Fruit fly (Drosophila melanogaster) whole organism, prepupa: ENCODE data around the gene CG5104.

ENCODE experiments used
- CG10631 ChIP-seq: fragments of 200-800 bp; sonication (Bioruptor generic); optimal IDR thresholded peaks from 2 replicates; lab custom pipeline; 2016; ENCODE audit warnings: missing biosample characterization, missing genetic modification characterization
- CG10669 ChIP-seq: fragments of 200-800 bp; sonication (Bioruptor generic); optimal IDR thresholded peaks from 3 replicates; lab custom pipeline; 2018; ENCODE audit warnings: missing biosample characterization, mild to moderate bottlenecking, missing genetic modification characterization, moderate library complexity
- CG11294 ChIP-seq: fragments of 200-800 bp; sonication (Bioruptor generic); IDR thresholded peaks from 2 replicates; pipeline ENCODE4 v1.3.6; 2022; ENCODE audit warnings: missing biosample characterization, missing genetic modification characterization
- CG11762 ChIP-seq: fragments of 200-800 bp; sonication (Bioruptor generic); optimal IDR thresholded peaks from 3 replicates; lab custom pipeline; 2016; ENCODE audit warnings: missing biosample characterization, missing genetic modification characterization; ENCODE audit not compliant: insufficient read depth
- CG11902 ChIP-seq: fragments of 200-800 bp; sonication (Bioruptor generic); optimal IDR thresholded peaks from 3 replicates; lab custom pipeline; 2016; ENCODE audit warnings: missing biosample characterization, missing genetic modification characterization
- CG15336 ChIP-seq: fragments of 200-800 bp; sonication (Bioruptor generic); IDR thresholded peaks from 2 replicates; pipeline ENCODE4 v1.3.6; 2022; ENCODE audit warnings: missing biosample characterization, missing genetic modification characterization
- CG16779 ChIP-seq: fragments of 200-800 bp; sonication (Bioruptor generic); optimal IDR thresholded peaks from 3 replicates; lab custom pipeline; 2017; ENCODE audit warnings: missing biosample characterization, mild to moderate bottlenecking, missing genetic modification characterization
- CG3032 ChIP-seq: fragments of 200-800 bp; optimal IDR thresholded peaks from 2 replicates; lab custom pipeline; 2019; ENCODE audit warnings: missing biosample characterization, mild to moderate bottlenecking, missing genetic modification characterization, moderate library complexity
- CG31627 ChIP-seq: fragments of 200-800 bp; sonication (Bioruptor generic); optimal IDR thresholded peaks from 3 replicates; lab custom pipeline; 2016; ENCODE audit warnings: missing biosample characterization, missing genetic modification characterization
- CG32006 ChIP-seq: fragments of 200-800 bp; sonication (Bioruptor generic); optimal IDR thresholded peaks from 3 replicates; lab custom pipeline; 2017; ENCODE audit warnings: missing biosample characterization, mild to moderate bottlenecking, missing genetic modification characterization
- CG3919 ChIP-seq: fragments of 200-800 bp; sonication (Bioruptor generic); optimal IDR thresholded peaks from 3 replicates; lab custom pipeline; 2016; ENCODE audit warnings: missing biosample characterization, missing genetic modification characterization
- CG4318 ChIP-seq: fragments of 200-800 bp; sonication (Bioruptor generic); optimal IDR thresholded peaks from 3 replicates; lab custom pipeline; 2017; ENCODE audit warnings: missing biosample characterization, mild to moderate bottlenecking, missing genetic modification characterization
- CG6163 ChIP-seq: fragments of 200-800 bp; sonication (Bioruptor generic); IDR thresholded peaks from 3 replicates; pipeline ENCODE4 v1.3.6; 2022; ENCODE audit warnings: missing biosample characterization, missing genetic modification characterization
- CG6276 ChIP-seq: fragments of 200-800 bp; sonication (Bioruptor generic); optimal IDR thresholded peaks from 2 replicates; lab custom pipeline; 2017; ENCODE audit warnings: missing biosample characterization, mild to moderate bottlenecking, missing genetic modification characterization
- CG6792 ChIP-seq: fragments of 200-800 bp; sonication (Bioruptor generic); optimal IDR thresholded peaks from 3 replicates; lab custom pipeline; 2016; ENCODE audit warnings: missing biosample characterization, missing genetic modification characterization
- CG6854 ChIP-seq: fragments of 200-800 bp; sonication (Bioruptor generic); optimal IDR thresholded peaks from 2 replicates; lab custom pipeline; 2017; ENCODE audit warnings: missing biosample characterization, mild to moderate bottlenecking, missing genetic modification characterization
- CG7368 ChIP-seq: fragments of 200-800 bp; sonication (Bioruptor generic); optimal IDR thresholded peaks from 3 replicates; lab custom pipeline; 2016; ENCODE audit warnings: missing biosample characterization, missing genetic modification characterization
- CG8119 ChIP-seq: fragments of 200-800 bp; sonication (Bioruptor generic); IDR thresholded peaks from 3 replicates; pipeline ENCODE4 v1.3.6; 2022; ENCODE audit warnings: missing biosample characterization, missing genetic modification characterization
- CG8319 ChIP-seq: fragments of 200-800 bp; sonication (Bioruptor generic); optimal IDR thresholded peaks from 3 replicates; lab custom pipeline; 2016; ENCODE audit warnings: missing biosample characterization, missing genetic modification characterization
- CG8632 ChIP-seq: fragments of 200-800 bp; sonication (Bioruptor generic); optimal IDR thresholded peaks from 3 replicates; lab custom pipeline; 2016; ENCODE audit warnings: missing biosample characterization, missing genetic modification characterization
- Eip78C ChIP-seq: fragments of 200-800 bp; sonication (Bioruptor generic); peaks from one replicate; lab custom pipeline; 2016; ENCODE audit warnings: missing biosample characterization, missing genetic modification characterization
- Eip93F ChIP-seq: fragments of 200-800 bp; sonication (Bioruptor generic); optimal IDR thresholded peaks from 2 replicates; lab custom pipeline; 2016; ENCODE audit warnings: missing biosample characterization, mild to moderate bottlenecking, missing genetic modification characterization
- Ets21C ChIP-seq: fragments of 200-800 bp; sonication (Bioruptor generic); optimal IDR thresholded peaks from 3 replicates; lab custom pipeline; 2016; ENCODE audit warnings: missing biosample characterization, missing genetic modification characterization
- Ets96B ChIP-seq: fragments of 200-800 bp; optimal IDR thresholded peaks from 2 replicates; lab custom pipeline; 2019; ENCODE audit warnings: missing biosample characterization, mild to moderate bottlenecking, missing genetic modification characterization, moderate library complexity
- Gug ChIP-seq: fragments of 200-800 bp; sonication (Bioruptor generic); IDR thresholded peaks from 2 replicates; pipeline ENCODE4 v1.3.6; 2022; ENCODE audit warnings: missing biosample characterization, missing genetic modification characterization
- Hr39 ChIP-seq: fragments of 200-800 bp; sonication (Bioruptor generic); optimal IDR thresholded peaks from 2 replicates; lab custom pipeline; 2016; ENCODE audit warnings: missing biosample characterization, missing genetic modification characterization
- Hr4 ChIP-seq: fragments of 200-800 bp; sonication (Bioruptor generic); optimal IDR thresholded peaks from 3 replicates; lab custom pipeline; 2016; ENCODE audit warnings: missing biosample characterization, missing genetic modification characterization
- Lpt ChIP-seq: fragments of 200-800 bp; sonication (Bioruptor generic); optimal IDR thresholded peaks from 3 replicates; lab custom pipeline; 2016; ENCODE audit warnings: missing biosample characterization, missing genetic modification characterization
- Met ChIP-seq: fragments of 200-800 bp; sonication (Bioruptor generic); optimal IDR thresholded peaks from 3 replicates; lab custom pipeline; 2016; ENCODE audit warnings: missing biosample characterization, missing genetic modification characterization
- OdsH ChIP-seq: fragments of 200-800 bp; sonication (Bioruptor generic); optimal IDR thresholded peaks from 3 replicates; lab custom pipeline; 2016; ENCODE audit warnings: missing biosample characterization, missing genetic modification characterization
- Smox ChIP-seq: fragments of 200-800 bp; sonication (Bioruptor generic); optimal IDR thresholded peaks from 3 replicates; lab custom pipeline; 2016; ENCODE audit warnings: missing biosample characterization, missing genetic modification characterization
- Sox102F ChIP-seq: fragments of 200-800 bp; sonication (Bioruptor generic); optimal IDR thresholded peaks from 2 replicates; lab custom pipeline; 2016; ENCODE audit warnings: missing biosample characterization, mild to moderate bottlenecking, missing genetic modification characterization
- Sox15 ChIP-seq: fragments of 200-800 bp; sonication (Bioruptor generic); optimal IDR thresholded peaks from 3 replicates; lab custom pipeline; 2016; ENCODE audit warnings: missing biosample characterization, missing genetic modification characterization
- achi ChIP-seq: fragments of 200-800 bp; sonication (Bioruptor generic); optimal IDR thresholded peaks from 3 replicates; lab custom pipeline; 2016; ENCODE audit warnings: missing biosample characterization, missing genetic modification characterization
- acj6 ChIP-seq: fragments of 200-800 bp; sonication (Bioruptor generic); optimal IDR thresholded peaks from 3 replicates; lab custom pipeline; 2016; ENCODE audit warnings: missing biosample characterization, missing genetic modification characterization
- cyc ChIP-seq: fragments of 200-800 bp; sonication (Bioruptor generic); optimal IDR thresholded peaks from 3 replicates; lab custom pipeline; 2016; ENCODE audit warnings: missing biosample characterization, missing genetic modification characterization
- dac ChIP-seq: fragments of 200-800 bp; sonication (Bioruptor generic); optimal IDR thresholded peaks from 2 replicates; lab custom pipeline; 2017; ENCODE audit warnings: missing biosample characterization, mild to moderate bottlenecking, missing genetic modification characterization
- dsx ChIP-seq: fragments of 200-800 bp; optimal IDR thresholded peaks from 3 replicates; lab custom pipeline; 2019; ENCODE audit warnings: missing biosample characterization, mild to moderate bottlenecking, missing genetic modification characterization, moderate library complexity; ENCODE audit not compliant: poor library complexity, severe bottlenecking
- esn ChIP-seq: fragments of 200-800 bp; sonication (Bioruptor generic); optimal IDR thresholded peaks from 2 replicates; lab custom pipeline; 2016; ENCODE audit warnings: missing biosample characterization, mild to moderate bottlenecking, missing genetic modification characterization, moderate library complexity
- fd59A ChIP-seq: fragments of 200-800 bp; sonication (Bioruptor generic); optimal IDR thresholded peaks from 2 replicates; lab custom pipeline; 2017; ENCODE audit warnings: missing biosample characterization, mild to moderate bottlenecking, missing genetic modification characterization, missing genetic modification reagents
- fd85E ChIP-seq: fragments of 200-800 bp; sonication (Bioruptor generic); optimal IDR thresholded peaks from 3 replicates; lab custom pipeline; 2016; ENCODE audit warnings: missing biosample characterization, missing genetic modification characterization
- fkh ChIP-seq: fragments of 200-800 bp; sonication (Bioruptor generic); optimal IDR thresholded peaks from 3 replicates; lab custom pipeline; 2017; ENCODE audit warnings: missing biosample characterization, mild to moderate bottlenecking, missing genetic modification characterization, moderate library complexity
- lz ChIP-seq: fragments of 200-800 bp; sonication (Bioruptor generic); optimal IDR thresholded peaks from 3 replicates; lab custom pipeline; 2016; ENCODE audit warnings: missing biosample characterization, missing genetic modification characterization
- net ChIP-seq: fragments of 200-800 bp; sonication (Bioruptor generic); optimal IDR thresholded peaks from 3 replicates; lab custom pipeline; 2016; ENCODE audit warnings: missing biosample characterization, missing genetic modification characterization
- pdm3 ChIP-seq: fragments of 200-800 bp; sonication (Bioruptor generic); optimal IDR thresholded peaks from 3 replicates; lab custom pipeline; 2016; ENCODE audit warnings: missing biosample characterization, missing genetic modification characterization
- salr ChIP-seq, 2 experiments: fragments of 200-800 bp; sonication (Bioruptor generic); optimal IDR thresholded peaks; 3 replicates each; lab custom pipeline; 2016 to 2018; ENCODE audit warnings: missing biosample characterization in 2 of 2, missing genetic modification characterization in 2 of 2, mild to moderate bottlenecking in 1 of 2
- spab ChIP-seq: fragments of 200-800 bp; sonication (Bioruptor generic); optimal IDR thresholded peaks from 2 replicates; lab custom pipeline; 2017; ENCODE audit warnings: missing biosample characterization, mild to moderate bottlenecking, missing genetic modification characterization, missing genetic modification reagents
- ss ChIP-seq, 2 experiments: fragments of 200-800 bp; sonication (Bioruptor generic); optimal IDR thresholded peaks; 2 replicates in 1 of 2; 3 replicates in 1 of 2; lab custom pipeline; 2017 to 2018; ENCODE audit warnings: mild to moderate bottlenecking in 2 of 2, missing biosample characterization in 2 of 2, missing genetic modification characterization in 2 of 2, moderate library complexity in 1 of 2
- svp ChIP-seq: fragments of 200-800 bp; sonication (Bioruptor generic); peaks from one replicate; lab custom pipeline; 2016; ENCODE audit warnings: missing biosample characterization, missing genetic modification characterization
- topi ChIP-seq: fragments of 200-800 bp; sonication (Bioruptor generic); optimal IDR thresholded peaks from 3 replicates; lab custom pipeline; 2016; ENCODE audit warnings: missing biosample characterization, missing genetic modification characterization
- vri ChIP-seq: fragments of 200-800 bp; sonication (Bioruptor generic); optimal IDR thresholded peaks from 3 replicates; lab custom pipeline; 2016; ENCODE audit warnings: missing biosample characterization, mild to moderate bottlenecking, missing genetic modification characterization

CG5104 gene

DNA sequence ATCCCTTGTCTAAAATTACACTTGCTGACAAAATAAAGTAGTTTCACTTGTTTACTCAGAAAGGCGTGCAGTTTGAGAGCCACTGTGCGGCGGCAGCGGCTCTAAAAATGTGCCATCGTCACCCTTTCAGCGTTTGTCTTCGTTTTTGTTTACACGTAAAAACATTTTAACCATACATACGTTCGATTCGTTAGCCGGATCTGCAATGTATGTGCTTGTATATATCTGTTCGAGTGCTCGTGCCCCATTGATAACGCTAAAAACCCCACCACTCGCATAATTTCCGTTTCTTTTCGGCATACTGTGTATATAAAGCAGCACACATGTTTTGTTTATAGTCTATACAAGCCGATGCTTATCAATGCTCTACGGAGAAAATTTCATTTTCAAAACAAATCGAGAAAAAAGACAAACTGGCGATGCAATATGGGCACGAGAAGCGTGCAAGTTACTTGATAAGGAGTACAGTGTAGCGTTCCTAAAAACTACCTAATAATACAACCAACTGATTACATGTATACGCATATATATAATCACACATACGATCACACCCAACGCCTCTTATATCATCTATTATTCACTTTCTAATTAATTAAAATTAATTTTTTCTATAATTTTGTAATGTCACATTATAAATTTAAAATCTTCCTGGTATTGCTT, 4.2 kb upstream of the CG5104 start:
- TF ChIP-seq Smox (GFP tag; lab: Kevin White, UChicago) (peak; percentile 39), Ets21C (GFP tag; lab: Kevin White, UChicago) (no peak), CG6163 (GFP tag; lab: Robert Waterston, UW) (no peak; the same call in 2 of the 3 replicates), CG11902 (GFP tag; lab: Kevin White, UChicago) (no peak), CG7368 (GFP tag; lab: Kevin White, UChicago) (no peak), fd59A (no peak), Sox102F (GFP tag; lab: Kevin White, UChicago) (no peak), CG3919 (GFP tag; lab: Kevin White, UChicago) (no peak), CG11294 (GFP tag; lab: Robert Waterston, UW) (no peak), Eip78C (GFP tag; lab: Kevin White, UChicago) (peak; percentile 75), CG31627 (GFP tag; lab: Kevin White, UChicago) (peak; percentile 18), CG4318 (GFP tag; lab: Kevin White, UChicago) (peak; percentile 7), CG6792 (GFP tag; lab: Kevin White, UChicago) (no peak), OdsH (GFP tag; lab: Kevin White, UChicago) (peak; percentile 12), cyc (no peak), lz (GFP tag; lab: Kevin White, UChicago) (peak; percentile 19), Ets96B (tag; lab: Kevin White, UChicago) (peak; percentile 57), fd85E (GFP tag; lab: Kevin White, UChicago) (no peak), achi (GFP tag; lab: Kevin White, UChicago) (no peak), CG11762 (GFP tag; lab: Kevin White, UChicago) (no peak), CG6276 (GFP tag; lab: Kevin White, UChicago) (peak; percentile 57), esn (GFP tag; lab: Kevin White, UChicago) (peak; percentile 57), vri (GFP tag; lab: Kevin White, UChicago) (peak; percentile 29), CG10631 (GFP tag; lab: Kevin White, UChicago) (peak; percentile 35), CG32006 (GFP tag; lab: Kevin White, UChicago) (peak; percentile 50), Lpt (GFP tag; lab: Kevin White, UChicago) (no peak), CG16779 (no peak), dac (GFP tag; lab: Kevin White, UChicago) (no peak), dsx (GFP tag; lab: Kevin White, UChicago) (no peak), Met (GFP tag; lab: Kevin White, UChicago) (peak; percentile 2), acj6 (GFP tag; lab: Kevin White, UChicago) (peak; percentile 38), CG3032 (peak; percentile 53), Hr39 (GFP tag; lab: Kevin White, UChicago) (no peak), CG10669 (peak; percentile 24), ss (GFP tag; optimal IDR thresholded peaks at IDR 0.05; lab: Kevin White, UChicago) (no peak), CG8319 (peak; percentile 7), salr (GFP tag; optimal IDR thresholded peaks at IDR 0.05; lab: Kevin White, UChicago) (no peak), pdm3 (GFP tag; lab: Kevin White, UChicago) (peak; percentile 44), net (GFP tag; lab: Kevin White, UChicago) (no peak), svp (no peak), CG8632 (GFP tag; lab: Kevin White, UChicago) (peak; percentile 16), CG15336 (GFP tag; lab: Robert Waterston, UW) (peak; percentile 41; the same call in 1 of the 2 replicates), Hr4 (GFP tag; lab: Kevin White, UChicago) (peak; percentile 26), Eip93F (GFP tag; lab: Kevin White, UChicago) (no peak), topi (GFP tag; lab: Kevin White, UChicago) (peak; percentile 15), spab (GFP tag; lab: Kevin White, UChicago) (no peak), CG8119 (GFP tag; lab: Robert Waterston, UW) (peak; percentile 68), Gug (GFP tag; lab: Robert Waterston, UW) (peak; percentile 20; the same call in 1 of the 2 replicates), Sox15 (GFP tag; lab: Kevin White, UChicago) (no peak), fkh (GFP tag; lab: Kevin White, UChicago) (peak; percentile 97), CG6854 (GFP tag; lab: Kevin White, UChicago) (peak; percentile 12)
